Fruit fly (Drosophila melanogaster) whole organism: ENCODE results near the gene CG7335.

Source experiments
- EcR ChIP-seq, 2 experiments: fragments of >200 bp; optimal IDR thresholded peaks; 2 replicates each; lab custom pipeline; 2017; ENCODE audit warnings: missing biosample characterization in 2 of 2, missing genetic modification characterization in 2 of 2, missing genetic modification reagents in 2 of 2
- usp ChIP-seq: fragments of >200 bp; optimal IDR thresholded peaks from 2 replicates; lab custom pipeline; 2017; ENCODE audit warnings: missing biosample characterization, missing genetic modification characterization, mixed read lengths

- TF ChIP-seq usp (GFP tag; lab: Kevin White, UChicago) = no peak
- TF ChIP-seq EcR (GFP tag; optimal IDR thresholded peaks at IDR 0.05; lab: Kevin White, UChicago) = no peak
Observed at dm6 chr3L:20127281-20127680, 5.8 kb downstream of the CG7335 start, which contains the start of gene CG7365.
